Fruit fly (Drosophila melanogaster) S2 (cell line): ENCODE measurements around the gene rk.

Source experiments
- CG8478 ChIP-seq: fragments of >200 bp; optimal IDR thresholded peaks from 2 replicates; lab custom pipeline; 2018
- CTCF ChIP-seq, 2 experiments: fragments of >200 bp; optimal IDR thresholded peaks; 2 replicates each; lab custom pipeline; 2018

- no peak for TF ChIP-seq CG8478 (lab: Kevin White, UChicago)
- TF ChIP-seq CTCF (optimal IDR thresholded peaks at IDR 0.05; lab: Kevin White, UChicago): no peak
Observed at dm6 chr2L:14039936-14040483, 39.0 kb upstream of the rk start, which contains the start of gene nAChRalpha5.
